Worm (Caenorhabditis elegans) whole organism, L4 larva: ENCODE data around the gene Y17G7B.12.

Source experiments
- R02D3.7 ChIP-seq: fragments of 150-350 bp; sonication (generic microtip); optimal IDR thresholded peaks from 3 replicates; lab custom pipeline; 2014; ENCODE audit warnings: missing biosample characterization, missing genetic modification characterization
- Y105C5A.15 ChIP-seq: fragments of 200-800 bp; sonication (Bioruptor generic); IDR thresholded peaks from 2 replicates; pipeline ENCODE4 v1.3.6; 2022; ENCODE audit warnings: missing genetic modification characterization, missing compliant biosample characterization
- pha-4 ChIP-seq, 2 experiments: fragments of 150-350 bp in 1 of 2; fragments of 200-800 bp in 1 of 2; sonication (Bioruptor generic) in 1 of 2; IDR thresholded peaks in 1 of 2; optimal IDR thresholded peaks in 1 of 2; 2 replicates each; pipeline versions ENCODE4 v1.3.6 to Lab custom; 2014 to 2022; ENCODE audit warnings: missing genetic modification characterization in 2 of 2, missing genetic modification reagents in 2 of 2, missing biosample characterization in 1 of 2, missing compliant biosample characterization in 1 of 2

- TF ChIP-seq pha-4 (GFP tag; IDR thresholded peaks at IDR 0.05; lab: Robert Waterston, UW) (no peak), pha-4 (tag; optimal IDR thresholded peaks at IDR 0.05; lab: Kevin White, UChicago) (no peak), Y105C5A.15 (no peak), R02D3.7 (tag; lab: Kevin White, UChicago) (no peak)
Measured at ce11 chrII:12071243-12071642, 47.6 kb downstream of the Y17G7B.12 start.
